Fruit fly (Drosophila melanogaster) whole organism, prepupa: Measurements from ENCODE around the gene PGRP-LD.

Experiments
- CG11294 ChIP-seq: fragments of 200-800 bp; sonication (Bioruptor generic); IDR thresholded peaks from 2 replicates; pipeline ENCODE4 v1.3.6; 2022; ENCODE audit warnings: missing biosample characterization, missing genetic modification characterization
- CG6276 ChIP-seq: fragments of 200-800 bp; sonication (Bioruptor generic); optimal IDR thresholded peaks from 2 replicates; lab custom pipeline; 2017; ENCODE audit warnings: missing biosample characterization, mild to moderate bottlenecking, missing genetic modification characterization
- CG9139 ChIP-seq: fragments of 200-800 bp; sonication (Bioruptor generic); optimal IDR thresholded peaks from 3 replicates; lab custom pipeline; 2017; ENCODE audit warnings: missing biosample characterization, mild to moderate bottlenecking, missing genetic modification characterization
- Eip78C ChIP-seq: fragments of 200-800 bp; sonication (Bioruptor generic); peaks from one replicate; lab custom pipeline; 2016; ENCODE audit warnings: missing biosample characterization, missing genetic modification characterization
- Sox102F ChIP-seq: fragments of 200-800 bp; sonication (Bioruptor generic); optimal IDR thresholded peaks from 2 replicates; lab custom pipeline; 2016; ENCODE audit warnings: missing biosample characterization, mild to moderate bottlenecking, missing genetic modification characterization
- fd59A ChIP-seq: fragments of 200-800 bp; sonication (Bioruptor generic); optimal IDR thresholded peaks from 2 replicates; lab custom pipeline; 2017; ENCODE audit warnings: missing biosample characterization, mild to moderate bottlenecking, missing genetic modification characterization, missing genetic modification reagents

DNA sequence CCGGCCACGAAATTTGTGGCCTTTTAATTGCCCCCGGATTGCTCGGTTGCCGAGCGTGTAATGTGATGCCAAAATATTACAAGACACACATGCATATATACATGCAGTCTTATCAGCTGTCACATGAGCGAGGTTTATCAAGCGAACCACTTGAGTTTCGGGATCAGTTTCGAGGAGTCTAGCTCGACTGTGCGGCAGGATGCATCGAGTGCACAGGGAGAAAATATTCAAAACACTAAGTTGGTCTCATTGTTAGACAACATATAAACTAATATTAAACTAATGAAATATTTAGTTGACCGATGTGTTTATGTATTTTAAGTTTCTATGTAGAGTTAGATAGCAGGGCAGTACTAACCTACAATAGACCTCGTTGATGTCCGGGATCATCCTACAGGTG lies 37.3 kb downstream of the PGRP-LD start:
- TF ChIP-seq CG9139 (GFP tag; lab: Kevin White, UChicago): no peak
- no peak for TF ChIP-seq Sox102F (GFP tag; lab: Kevin White, UChicago)
- TF ChIP-seq Eip78C (GFP tag; lab: Kevin White, UChicago): peak; percentile 26
- TF ChIP-seq fd59A (GFP tag; lab: Kevin White, UChicago): no peak
- no peak for TF ChIP-seq CG6276
- no peak for TF ChIP-seq CG11294
